Fruit fly (Drosophila melanogaster): ENCODE data around the gene CG6073.
A peak's percentile ranks its signal among the peaks of the same experiment; 100 is the strongest.

CG6073 gene

dm6 chr3R:26192270-26192669 is 3.7 kb upstream of the CG6073 start:
- no peak for TF ChIP-seq Abd-B (GFP tag; optimal IDR thresholded peaks at IDR 0.05)
- TF ChIP-seq Jra (GFP tag; optimal IDR thresholded peaks at IDR 0.05), result no peak
- peak; percentile 45 for TF ChIP-seq ey (GFP tag; optimal IDR thresholded peaks at IDR 0.05)
- TF ChIP-seq Hnf4 (GFP tag; optimal IDR thresholded peaks at IDR 0.05), result peak; percentile 30
- TF ChIP-seq psq (GFP tag; optimal IDR thresholded peaks at IDR 0.05), result no peak
- peak; percentile 66 for TF ChIP-seq HLH106 (tag; optimal IDR thresholded peaks at IDR 0.05)
- no peak for TF ChIP-seq lola (GFP tag; optimal IDR thresholded peaks at IDR 0.05)
- peak in 1 of 2 experiments; percentile 54 for TF ChIP-seq foxo (GFP tag; optimal IDR thresholded peaks at IDR 0.05)
- no peak for TF ChIP-seq jim (GFP tag; optimal IDR thresholded peaks at IDR 0.05)
- no peak for TF ChIP-seq Rel (GFP tag; optimal IDR thresholded peaks at IDR 0.05)
- TF ChIP-seq Rel (tag; optimal IDR thresholded peaks at IDR 0.05), result no peak
- TF ChIP-seq Dfd (GFP tag; optimal IDR thresholded peaks at IDR 0.05), result no peak
- TF ChIP-seq Vsx2 (GFP tag; optimal IDR thresholded peaks at IDR 0.05; ENCODE audit: partially characterized antibody), result no peak
- TF ChIP-seq Dif (GFP tag; optimal IDR thresholded peaks at IDR 0.05; ENCODE audit: partially characterized antibody), result no peak
- TF ChIP-seq Hr78 (GFP tag; optimal IDR thresholded peaks at IDR 0.05), result no peak
- peak; percentile 49 for TF ChIP-seq rgr (GFP tag; optimal IDR thresholded peaks at IDR 0.05)
- TF ChIP-seq Myc (optimal IDR thresholded peaks at IDR 0.05), result no peak
- TF ChIP-seq h (GFP tag; optimal IDR thresholded peaks at IDR 0.05), result peak; percentile 29
- no peak for TF ChIP-seq woc (GFP tag; optimal IDR thresholded peaks at IDR 0.05)
- peak; percentile 39 for TF ChIP-seq Sp1 (GFP tag; optimal IDR thresholded peaks at IDR 0.05)
- no peak for TF ChIP-seq dl (GFP tag; optimal IDR thresholded peaks at IDR 0.05; ENCODE audit: insufficient read depth in 1 of 2, partially characterized antibody in 2 of 2)
- peak; percentile 12 for TF ChIP-seq OdsH (GFP tag; optimal IDR thresholded peaks at IDR 0.05)
- no peak for TF ChIP-seq CrebA (GFP tag; optimal IDR thresholded peaks at IDR 0.05; ENCODE audit: borderline replicate concordance)
- TF ChIP-seq br (GFP tag; optimal IDR thresholded peaks at IDR 0.05), result peak; percentile 31
- no peak for TF ChIP-seq dsf (GFP tag; optimal IDR thresholded peaks at IDR 0.05; ENCODE audit: borderline replicate concordance)
- no peak for TF ChIP-seq Hr83 (GFP tag; optimal IDR thresholded peaks at IDR 0.05; ENCODE audit: poor library complexity, severe bottlenecking)

DNA sequence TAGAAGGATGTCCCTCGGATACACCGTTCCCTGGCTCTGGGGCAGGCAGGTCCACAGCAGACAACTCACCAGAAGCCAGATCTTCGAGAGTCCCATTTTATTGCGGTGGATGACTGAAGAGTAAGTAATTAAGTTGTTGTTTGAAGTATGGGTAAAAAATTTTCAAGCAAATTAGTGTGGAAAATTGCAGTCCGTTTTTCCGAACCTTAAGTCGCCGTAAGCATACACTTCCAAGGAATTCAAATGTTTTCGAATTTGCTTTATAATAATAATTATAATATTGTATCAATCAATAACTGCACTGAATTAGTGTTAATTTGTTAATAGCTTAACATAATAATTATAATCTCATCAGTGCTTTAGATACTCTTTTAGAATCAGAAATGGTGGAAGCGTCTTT is 2.5 kb upstream of the CG6073 start, which contains the start of gene CG34129:
Gene CG34129, minus strand, starts transcription at position 101 of the 400 bp plus-strand sequence.
- no peak for TF ChIP-seq Dif (GFP tag; optimal IDR thresholded peaks at IDR 0.05; ENCODE audit: partially characterized antibody)
- no peak for TF ChIP-seq GATAd (GFP tag; optimal IDR thresholded peaks at IDR 0.05)
- TF ChIP-seq jim (GFP tag; optimal IDR thresholded peaks at IDR 0.05), result no peak
- TF ChIP-seq ey (GFP tag; optimal IDR thresholded peaks at IDR 0.05), result no peak
- TF ChIP-seq Hr78 (GFP tag; optimal IDR thresholded peaks at IDR 0.05), result no peak
- TF ChIP-seq dmrt93B (GFP tag; optimal IDR thresholded peaks at IDR 0.05), result no peak
- TF ChIP-seq sage (GFP tag; optimal IDR thresholded peaks at IDR 0.05), result no peak
- TF ChIP-seq psq (GFP tag; optimal IDR thresholded peaks at IDR 0.05), result no peak
- no peak for TF ChIP-seq CG32264 (GFP tag; optimal IDR thresholded peaks at IDR 0.05)
- TF ChIP-seq tai (GFP tag; optimal IDR thresholded peaks at IDR 0.05), result no peak
- TF ChIP-seq Hr83 (GFP tag; optimal IDR thresholded peaks at IDR 0.05; ENCODE audit: poor library complexity, severe bottlenecking), result no peak

- TF ChIP-seq HLH106 (tag; optimal IDR thresholded peaks at IDR 0.05) (no peak), foxo (GFP tag; optimal IDR thresholded peaks at IDR 0.05) (no peak), Jra (GFP tag; optimal IDR thresholded peaks at IDR 0.05) (no peak), ey (GFP tag; optimal IDR thresholded peaks at IDR 0.05) (no peak), br (GFP tag; optimal IDR thresholded peaks at IDR 0.05) (no peak), lola (GFP tag; optimal IDR thresholded peaks at IDR 0.05) (no peak), Hr83 (GFP tag; optimal IDR thresholded peaks at IDR 0.05; ENCODE audit: poor library complexity, severe bottlenecking) (no peak), N (GFP tag; optimal IDR thresholded peaks at IDR 0.05) (no peak)
These were observed 1.3 kb upstream of the CG6073 start, which contains the start of gene CG34130 for dm6 chr3R:26189877-26190276. TSS of gene CG34130 (minus strand) at chr3R:26189977.

dm6 chr3R:26185201-26185688 is 3.4 kb downstream of the CG6073 start, which contains the start of gene CG31086:
TSS of gene CG31086 (plus strand) at chr3R:26185251.
- TF ChIP-seq tai (GFP tag; optimal IDR thresholded peaks at IDR 0.05) (no peak), Hnf4 (GFP tag; optimal IDR thresholded peaks at IDR 0.05) (no peak), fru (GFP tag; optimal IDR thresholded peaks at IDR 0.05) (no peak), OdsH (GFP tag; optimal IDR thresholded peaks at IDR 0.05) (no peak), Dfd (GFP tag; optimal IDR thresholded peaks at IDR 0.05) (no peak), lola (GFP tag; optimal IDR thresholded peaks at IDR 0.05) (no peak), br (GFP tag; optimal IDR thresholded peaks at IDR 0.05) (no peak), CG32264 (GFP tag; optimal IDR thresholded peaks at IDR 0.05) (no peak)
